Fruit fly (Drosophila melanogaster) whole organism, wandering third instar larva: Measurements from ENCODE around the gene Ccn.

Experiments used
- CrebA ChIP-seq: fragments of 200-800 bp; sonication (Bioruptor generic); optimal IDR thresholded peaks from 2 replicates; lab custom pipeline; 2016; ENCODE audit warnings: missing biosample characterization, mild to moderate bottlenecking, missing genetic modification characterization, borderline replicate concordance
- Dfd ChIP-seq: fragments of >200 bp; optimal IDR thresholded peaks from 2 replicates; lab custom pipeline; 2017; ENCODE audit warnings: missing biosample characterization, missing genetic modification characterization
- Hr83 ChIP-seq: fragments of 200-300 bp; sonication (Bioruptor generic); optimal IDR thresholded peaks from 2 replicates; lab custom pipeline; 2016; ENCODE audit warnings: missing biosample characterization, mild to moderate bottlenecking, missing genetic modification characterization, moderate library complexity; ENCODE audit not compliant: poor library complexity, severe bottlenecking
- dmrt93B ChIP-seq: fragments of 200-800 bp; sonication (Bioruptor generic); optimal IDR thresholded peaks from 2 replicates; lab custom pipeline; 2018; ENCODE audit warnings: missing biosample characterization, mild to moderate bottlenecking, missing genetic modification characterization
- fru ChIP-seq: fragments of 200-800 bp; sonication (Bioruptor generic); optimal IDR thresholded peaks from 3 replicates; lab custom pipeline; 2016; ENCODE audit warnings: missing biosample characterization, mild to moderate bottlenecking, missing genetic modification characterization
- h ChIP-seq: fragments of 200-800 bp; sonication (Bioruptor generic); optimal IDR thresholded peaks from 3 replicates; lab custom pipeline; 2016; ENCODE audit warnings: missing biosample characterization, mild to moderate bottlenecking, missing genetic modification characterization
- lola ChIP-seq: fragments of >200 bp; optimal IDR thresholded peaks from 2 replicates; lab custom pipeline; 2017; ENCODE audit warnings: missing biosample characterization, missing genetic modification characterization
- psq ChIP-seq: fragments of 200-800 bp; sonication (Bioruptor generic); optimal IDR thresholded peaks from 3 replicates; lab custom pipeline; 2017; ENCODE audit warnings: missing biosample characterization, mild to moderate bottlenecking, missing genetic modification characterization, moderate library complexity
- sv ChIP-seq: fragments of 200-800 bp; sonication (Bioruptor generic); optimal IDR thresholded peaks from 3 replicates; lab custom pipeline; 2016; ENCODE audit warnings: missing biosample characterization, missing genetic modification characterization
- usp ChIP-seq: fragments of >200 bp; optimal IDR thresholded peaks from 2 replicates; lab custom pipeline; 2017; ENCODE audit warnings: missing biosample characterization, missing genetic modification characterization
- woc ChIP-seq: sonication (Bioruptor generic); optimal IDR thresholded peaks from 2 replicates; lab custom pipeline; 2016; ENCODE audit warnings: missing biosample characterization, mild to moderate bottlenecking, missing genetic modification characterization

- TF ChIP-seq h (no peak), Dfd (GFP tag; lab: Kevin White, UChicago) (no peak), woc (GFP tag; lab: Kevin White, UChicago) (no peak), sv (GFP tag; lab: Kevin White, UChicago) (no peak), lola (GFP tag; lab: Kevin White, UChicago) (no peak), dmrt93B (no peak), fru (GFP tag; lab: Kevin White, UChicago) (no peak), Hr83 (GFP tag; lab: Kevin White, UChicago) (no peak), CrebA (GFP tag; lab: Kevin White, UChicago) (no peak), psq (GFP tag; lab: Kevin White, UChicago) (no peak), usp (GFP tag; lab: Kevin White, UChicago) (no peak)
Observed at dm6 chr3L:17739627-17740026, 49.8 kb downstream of the Ccn start.
